Fruit fly (Drosophila melanogaster) whole organism, prepupa: Measurements from ENCODE around the gene shd.

ENCODE experiments used
- CG10631 ChIP-seq: fragments of 200-800 bp; sonication (Bioruptor generic); optimal IDR thresholded peaks from 2 replicates; lab custom pipeline; 2016; ENCODE audit warnings: missing biosample characterization, missing genetic modification characterization
- CG11294 ChIP-seq: fragments of 200-800 bp; sonication (Bioruptor generic); IDR thresholded peaks from 2 replicates; pipeline ENCODE4 v1.3.6; 2022; ENCODE audit warnings: missing biosample characterization, missing genetic modification characterization
- CG11762 ChIP-seq: fragments of 200-800 bp; sonication (Bioruptor generic); optimal IDR thresholded peaks from 3 replicates; lab custom pipeline; 2016; ENCODE audit warnings: missing biosample characterization, missing genetic modification characterization; ENCODE audit not compliant: insufficient read depth
- CG11902 ChIP-seq: fragments of 200-800 bp; sonication (Bioruptor generic); optimal IDR thresholded peaks from 3 replicates; lab custom pipeline; 2016; ENCODE audit warnings: missing biosample characterization, missing genetic modification characterization
- CG15336 ChIP-seq: fragments of 200-800 bp; sonication (Bioruptor generic); IDR thresholded peaks from 2 replicates; pipeline ENCODE4 v1.3.6; 2022; ENCODE audit warnings: missing biosample characterization, missing genetic modification characterization
- CG16779 ChIP-seq: fragments of 200-800 bp; sonication (Bioruptor generic); optimal IDR thresholded peaks from 3 replicates; lab custom pipeline; 2017; ENCODE audit warnings: missing biosample characterization, mild to moderate bottlenecking, missing genetic modification characterization
- CG3032 ChIP-seq: fragments of 200-800 bp; optimal IDR thresholded peaks from 2 replicates; lab custom pipeline; 2019; ENCODE audit warnings: missing biosample characterization, mild to moderate bottlenecking, missing genetic modification characterization, moderate library complexity
- CG31627 ChIP-seq: fragments of 200-800 bp; sonication (Bioruptor generic); optimal IDR thresholded peaks from 3 replicates; lab custom pipeline; 2016; ENCODE audit warnings: missing biosample characterization, missing genetic modification characterization
- CG32006 ChIP-seq: fragments of 200-800 bp; sonication (Bioruptor generic); optimal IDR thresholded peaks from 3 replicates; lab custom pipeline; 2017; ENCODE audit warnings: missing biosample characterization, mild to moderate bottlenecking, missing genetic modification characterization
- CG34406 ChIP-seq: fragments of 200-800 bp; sonication (Bioruptor generic); optimal IDR thresholded peaks from 3 replicates; lab custom pipeline; 2016; ENCODE audit warnings: missing biosample characterization, missing genetic modification characterization
- CG3919 ChIP-seq: fragments of 200-800 bp; sonication (Bioruptor generic); optimal IDR thresholded peaks from 3 replicates; lab custom pipeline; 2016; ENCODE audit warnings: missing biosample characterization, missing genetic modification characterization
- CG4318 ChIP-seq: fragments of 200-800 bp; sonication (Bioruptor generic); optimal IDR thresholded peaks from 3 replicates; lab custom pipeline; 2017; ENCODE audit warnings: missing biosample characterization, mild to moderate bottlenecking, missing genetic modification characterization
- CG6276 ChIP-seq: fragments of 200-800 bp; sonication (Bioruptor generic); optimal IDR thresholded peaks from 2 replicates; lab custom pipeline; 2017; ENCODE audit warnings: missing biosample characterization, mild to moderate bottlenecking, missing genetic modification characterization
- CG6792 ChIP-seq: fragments of 200-800 bp; sonication (Bioruptor generic); optimal IDR thresholded peaks from 3 replicates; lab custom pipeline; 2016; ENCODE audit warnings: missing biosample characterization, missing genetic modification characterization
- CG6808 ChIP-seq: fragments of 200-800 bp; sonication (Bioruptor generic); optimal IDR thresholded peaks from 3 replicates; lab custom pipeline; 2017; ENCODE audit warnings: missing biosample characterization, missing genetic modification characterization, mild to moderate bottlenecking, moderate library complexity, missing genetic modification reagents
- CG6854 ChIP-seq: fragments of 200-800 bp; sonication (Bioruptor generic); optimal IDR thresholded peaks from 2 replicates; lab custom pipeline; 2017; ENCODE audit warnings: missing biosample characterization, mild to moderate bottlenecking, missing genetic modification characterization
- CG7368 ChIP-seq: fragments of 200-800 bp; sonication (Bioruptor generic); optimal IDR thresholded peaks from 3 replicates; lab custom pipeline; 2016; ENCODE audit warnings: missing biosample characterization, missing genetic modification characterization
- CG8119 ChIP-seq: fragments of 200-800 bp; sonication (Bioruptor generic); IDR thresholded peaks from 3 replicates; pipeline ENCODE4 v1.3.6; 2022; ENCODE audit warnings: missing biosample characterization, missing genetic modification characterization
- CG8632 ChIP-seq: fragments of 200-800 bp; sonication (Bioruptor generic); optimal IDR thresholded peaks from 3 replicates; lab custom pipeline; 2016; ENCODE audit warnings: missing biosample characterization, missing genetic modification characterization
- CG9139 ChIP-seq: fragments of 200-800 bp; sonication (Bioruptor generic); optimal IDR thresholded peaks from 3 replicates; lab custom pipeline; 2017; ENCODE audit warnings: missing biosample characterization, mild to moderate bottlenecking, missing genetic modification characterization
- Eip78C ChIP-seq: fragments of 200-800 bp; sonication (Bioruptor generic); peaks from one replicate; lab custom pipeline; 2016; ENCODE audit warnings: missing biosample characterization, missing genetic modification characterization
- Eip93F ChIP-seq: fragments of 200-800 bp; sonication (Bioruptor generic); optimal IDR thresholded peaks from 2 replicates; lab custom pipeline; 2016; ENCODE audit warnings: missing biosample characterization, mild to moderate bottlenecking, missing genetic modification characterization
- Ets21C ChIP-seq: fragments of 200-800 bp; sonication (Bioruptor generic); optimal IDR thresholded peaks from 3 replicates; lab custom pipeline; 2016; ENCODE audit warnings: missing biosample characterization, missing genetic modification characterization
- Ets96B ChIP-seq: fragments of 200-800 bp; optimal IDR thresholded peaks from 2 replicates; lab custom pipeline; 2019; ENCODE audit warnings: missing biosample characterization, mild to moderate bottlenecking, missing genetic modification characterization, moderate library complexity
- Gug ChIP-seq: fragments of 200-800 bp; sonication (Bioruptor generic); IDR thresholded peaks from 2 replicates; pipeline ENCODE4 v1.3.6; 2022; ENCODE audit warnings: missing biosample characterization, missing genetic modification characterization
- Hr39 ChIP-seq: fragments of 200-800 bp; sonication (Bioruptor generic); optimal IDR thresholded peaks from 2 replicates; lab custom pipeline; 2016; ENCODE audit warnings: missing biosample characterization, missing genetic modification characterization
- Hr4 ChIP-seq: fragments of 200-800 bp; sonication (Bioruptor generic); optimal IDR thresholded peaks from 3 replicates; lab custom pipeline; 2016; ENCODE audit warnings: missing biosample characterization, missing genetic modification characterization
- Met ChIP-seq: fragments of 200-800 bp; sonication (Bioruptor generic); optimal IDR thresholded peaks from 3 replicates; lab custom pipeline; 2016; ENCODE audit warnings: missing biosample characterization, missing genetic modification characterization
- Smox ChIP-seq: fragments of 200-800 bp; sonication (Bioruptor generic); optimal IDR thresholded peaks from 3 replicates; lab custom pipeline; 2016; ENCODE audit warnings: missing biosample characterization, missing genetic modification characterization
- Sox102F ChIP-seq: fragments of 200-800 bp; sonication (Bioruptor generic); optimal IDR thresholded peaks from 2 replicates; lab custom pipeline; 2016; ENCODE audit warnings: missing biosample characterization, mild to moderate bottlenecking, missing genetic modification characterization
- Sox14 ChIP-seq: fragments of 200-800 bp; sonication (Bioruptor generic); optimal IDR thresholded peaks from 3 replicates; lab custom pipeline; 2016; ENCODE audit warnings: missing biosample characterization, missing genetic modification characterization
- Sox15 ChIP-seq: fragments of 200-800 bp; sonication (Bioruptor generic); optimal IDR thresholded peaks from 3 replicates; lab custom pipeline; 2016; ENCODE audit warnings: missing biosample characterization, missing genetic modification characterization
- achi ChIP-seq: fragments of 200-800 bp; sonication (Bioruptor generic); optimal IDR thresholded peaks from 3 replicates; lab custom pipeline; 2016; ENCODE audit warnings: missing biosample characterization, missing genetic modification characterization
- acj6 ChIP-seq: fragments of 200-800 bp; sonication (Bioruptor generic); optimal IDR thresholded peaks from 3 replicates; lab custom pipeline; 2016; ENCODE audit warnings: missing biosample characterization, missing genetic modification characterization
- cyc ChIP-seq: fragments of 200-800 bp; sonication (Bioruptor generic); optimal IDR thresholded peaks from 3 replicates; lab custom pipeline; 2016; ENCODE audit warnings: missing biosample characterization, missing genetic modification characterization
- eg ChIP-seq: fragments of 200-800 bp; sonication (Bioruptor generic); IDR thresholded peaks from 3 replicates; pipeline ENCODE4 v1.3.6; 2022; ENCODE audit warnings: missing biosample characterization, missing genetic modification characterization
- fd59A ChIP-seq: fragments of 200-800 bp; sonication (Bioruptor generic); optimal IDR thresholded peaks from 2 replicates; lab custom pipeline; 2017; ENCODE audit warnings: missing biosample characterization, mild to moderate bottlenecking, missing genetic modification characterization, missing genetic modification reagents
- fd85E ChIP-seq: fragments of 200-800 bp; sonication (Bioruptor generic); optimal IDR thresholded peaks from 3 replicates; lab custom pipeline; 2016; ENCODE audit warnings: missing biosample characterization, missing genetic modification characterization
- fkh ChIP-seq: fragments of 200-800 bp; sonication (Bioruptor generic); optimal IDR thresholded peaks from 3 replicates; lab custom pipeline; 2017; ENCODE audit warnings: missing biosample characterization, mild to moderate bottlenecking, missing genetic modification characterization, moderate library complexity
- lz ChIP-seq: fragments of 200-800 bp; sonication (Bioruptor generic); optimal IDR thresholded peaks from 3 replicates; lab custom pipeline; 2016; ENCODE audit warnings: missing biosample characterization, missing genetic modification characterization
- pdm3 ChIP-seq: fragments of 200-800 bp; sonication (Bioruptor generic); optimal IDR thresholded peaks from 3 replicates; lab custom pipeline; 2016; ENCODE audit warnings: missing biosample characterization, missing genetic modification characterization
- salr ChIP-seq, 2 experiments: fragments of 200-800 bp; sonication (Bioruptor generic); optimal IDR thresholded peaks; 3 replicates each; lab custom pipeline; 2016 to 2018; ENCODE audit warnings: missing biosample characterization in 2 of 2, missing genetic modification characterization in 2 of 2, mild to moderate bottlenecking in 1 of 2
- spab ChIP-seq: fragments of 200-800 bp; sonication (Bioruptor generic); optimal IDR thresholded peaks from 2 replicates; lab custom pipeline; 2017; ENCODE audit warnings: missing biosample characterization, mild to moderate bottlenecking, missing genetic modification characterization, missing genetic modification reagents
- ss ChIP-seq, 2 experiments: fragments of 200-800 bp; sonication (Bioruptor generic); optimal IDR thresholded peaks; 2 replicates in 1 of 2; 3 replicates in 1 of 2; lab custom pipeline; 2017 to 2018; ENCODE audit warnings: mild to moderate bottlenecking in 2 of 2, missing biosample characterization in 2 of 2, missing genetic modification characterization in 2 of 2, moderate library complexity in 1 of 2
- svp ChIP-seq: fragments of 200-800 bp; sonication (Bioruptor generic); peaks from one replicate; lab custom pipeline; 2016; ENCODE audit warnings: missing biosample characterization, missing genetic modification characterization
- topi ChIP-seq: fragments of 200-800 bp; sonication (Bioruptor generic); optimal IDR thresholded peaks from 3 replicates; lab custom pipeline; 2016; ENCODE audit warnings: missing biosample characterization, missing genetic modification characterization

The shd gene

DNA sequence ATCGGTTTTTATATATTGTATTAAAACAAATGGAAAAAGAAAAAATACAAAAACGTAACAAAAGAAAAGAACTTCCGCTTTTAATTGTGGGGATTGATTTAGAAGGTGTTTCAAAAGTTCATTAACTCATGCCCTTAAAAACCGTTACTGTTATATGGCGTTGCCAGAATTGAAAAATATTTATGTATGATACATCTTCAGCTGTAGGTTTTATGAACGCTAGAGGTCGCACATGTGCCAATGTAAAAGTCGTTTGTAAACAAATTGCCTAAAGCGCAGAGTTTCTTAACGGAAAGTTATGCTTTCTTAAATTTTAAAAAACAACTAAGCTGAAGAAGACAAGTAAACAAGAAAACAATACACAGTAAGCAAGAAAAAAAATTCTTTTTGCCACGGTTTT is 57.3 kb downstream of the shd start:
- TF ChIP-seq Hr4 (GFP tag; lab: Kevin White, UChicago), result no peak
- TF ChIP-seq CG6808 (GFP tag; lab: Kevin White, UChicago), result no peak
- no peak for TF ChIP-seq Sox14 (GFP tag; lab: Kevin White, UChicago)
- no peak for TF ChIP-seq CG7368
- no peak for TF ChIP-seq CG15336 (GFP tag; lab: Robert Waterston, UW)
- TF ChIP-seq CG8632 (GFP tag; lab: Kevin White, UChicago), result no peak
- no peak for TF ChIP-seq Sox15
- TF ChIP-seq CG6792 (GFP tag; lab: Kevin White, UChicago), result no peak
- no peak for TF ChIP-seq CG6276
- TF ChIP-seq CG10631 (GFP tag; lab: Kevin White, UChicago), result no peak
- TF ChIP-seq Sox102F (GFP tag; lab: Kevin White, UChicago), result no peak
- peak; percentile 33 for TF ChIP-seq CG31627
- no peak for TF ChIP-seq CG4318
- no peak for TF ChIP-seq salr (GFP tag; optimal IDR thresholded peaks at IDR 0.05; lab: Kevin White, UChicago)
- TF ChIP-seq achi (GFP tag; lab: Kevin White, UChicago), result no peak
- TF ChIP-seq ss (GFP tag; optimal IDR thresholded peaks at IDR 0.05; lab: Kevin White, UChicago), result no peak
- no peak for TF ChIP-seq Met
- TF ChIP-seq CG32006 (GFP tag; lab: Kevin White, UChicago), result no peak
- TF ChIP-seq CG3032 (tag; lab: Kevin White, UChicago), result no peak
- no peak for TF ChIP-seq pdm3 (GFP tag; lab: Kevin White, UChicago)
- no peak for TF ChIP-seq fd59A (GFP tag; lab: Kevin White, UChicago)
- TF ChIP-seq topi (GFP tag; lab: Kevin White, UChicago), result no peak
- TF ChIP-seq CG11902 (GFP tag; lab: Kevin White, UChicago), result no peak
- no peak for TF ChIP-seq Ets21C (GFP tag; lab: Kevin White, UChicago)
- no peak for TF ChIP-seq acj6
- TF ChIP-seq Ets96B, result no peak
- no peak for TF ChIP-seq CG3919 (GFP tag; lab: Kevin White, UChicago)
- peak; percentile 20 for TF ChIP-seq cyc
- TF ChIP-seq CG11294 (GFP tag; lab: Robert Waterston, UW), result no peak
- no peak for TF ChIP-seq CG6854 (GFP tag; lab: Kevin White, UChicago)
- no peak for TF ChIP-seq eg (GFP tag; lab: Robert Waterston, UW)
- no peak for TF ChIP-seq CG34406 (GFP tag; lab: Kevin White, UChicago)
- no peak for TF ChIP-seq Smox
- peak; percentile 48 for TF ChIP-seq fkh (GFP tag; lab: Kevin White, UChicago)
- no peak for TF ChIP-seq fd85E
- TF ChIP-seq CG9139 (GFP tag; lab: Kevin White, UChicago), result no peak
- no peak for TF ChIP-seq Eip93F (GFP tag; lab: Kevin White, UChicago)
- TF ChIP-seq spab (GFP tag; lab: Kevin White, UChicago), result no peak
- TF ChIP-seq Eip78C (GFP tag; lab: Kevin White, UChicago), result peak; percentile 9
- peak; percentile 15 for TF ChIP-seq Hr39 (GFP tag; lab: Kevin White, UChicago)
- TF ChIP-seq CG11762, result no peak
- no peak for TF ChIP-seq lz (GFP tag; lab: Kevin White, UChicago)
- TF ChIP-seq svp (GFP tag; lab: Kevin White, UChicago), result peak; percentile 20
- TF ChIP-seq CG16779 (tag; lab: Kevin White, UChicago), result no peak
- TF ChIP-seq Gug, result no peak
- TF ChIP-seq CG8119 (GFP tag; lab: Robert Waterston, UW), result no peak
